Fruit fly (Drosophila melanogaster) whole organism, embryonic: Measurements from ENCODE around the gene CanB.

Experiments used
- Asciz ChIP-seq: fragments of 200-800 bp; sonication (Bioruptor generic); optimal IDR thresholded peaks from 2 replicates; lab custom pipeline; 2017; ENCODE audit warnings: missing biosample characterization, mild to moderate bottlenecking, missing genetic modification characterization, missing genetic modification reagents
- Atf3 ChIP-seq: fragments of 200-800 bp; sonication (Bioruptor generic); optimal IDR thresholded peaks from 3 replicates; lab custom pipeline; 2016; ENCODE audit warnings: missing biosample characterization, missing genetic modification characterization
- Atf6 ChIP-seq: fragments of 200-800 bp; sonication (Bioruptor generic); IDR thresholded peaks from 2 replicates; pipeline ENCODE4 v1.3.6; 2022; ENCODE audit warnings: missing biosample characterization, missing genetic modification characterization
- BEAF-32 ChIP-seq: fragments of 200-800 bp; sonication (Bioruptor generic); optimal IDR thresholded peaks from 3 replicates; lab custom pipeline; 2017; ENCODE audit warnings: missing biosample characterization, missing genetic modification characterization, mild to moderate bottlenecking, moderate library complexity, missing genetic modification reagents
- CG10209 ChIP-seq: fragments of 200-800 bp; sonication (Bioruptor generic); optimal IDR thresholded peaks from 3 replicates; lab custom pipeline; 2017; ENCODE audit warnings: missing biosample characterization, mild to moderate bottlenecking, missing genetic modification characterization, missing genetic modification reagents
- CG12769 ChIP-seq: fragments of 200-800 bp; sonication (Bioruptor generic); optimal IDR thresholded peaks from 2 replicates; lab custom pipeline; 2019; ENCODE audit warnings: missing biosample characterization, mild to moderate bottlenecking, missing genetic modification characterization, moderate library complexity
- CG14014 ChIP-seq: fragments of 200-800 bp; sonication (Bioruptor generic); IDR thresholded peaks from 2 replicates; pipeline ENCODE4 v1.3.6; 2022; ENCODE audit warnings: missing biosample characterization, missing genetic modification characterization
- CG15514 ChIP-seq: fragments of 200-800 bp; sonication (Bioruptor generic); optimal IDR thresholded peaks from 3 replicates; lab custom pipeline; 2017; ENCODE audit warnings: missing biosample characterization, missing genetic modification characterization, mild to moderate bottlenecking, moderate library complexity, missing genetic modification reagents
- CG1647 ChIP-seq: fragments of 200-800 bp; sonication (Bioruptor generic); optimal IDR thresholded peaks from 3 replicates; lab custom pipeline; 2016; ENCODE audit warnings: missing biosample characterization, missing genetic modification characterization
- CG17829 ChIP-seq: fragments of 200-800 bp; optimal IDR thresholded peaks from 2 replicates; lab custom pipeline; 2019; ENCODE audit warnings: missing biosample characterization, mild to moderate bottlenecking, missing genetic modification characterization, moderate library complexity
- CG31388 ChIP-seq: fragments of 200-800 bp; sonication (Bioruptor generic); optimal IDR thresholded peaks from 2 replicates; lab custom pipeline; 2016; ENCODE audit warnings: missing biosample characterization, missing genetic modification characterization
- CG32532 ChIP-seq: fragments of 200-800 bp; sonication (Bioruptor generic); IDR thresholded peaks from 2 replicates; pipeline ENCODE4 v1.3.6; 2022; ENCODE audit warnings: missing biosample characterization, missing genetic modification characterization
- CG3838 ChIP-seq: fragments of 200-800 bp; sonication (Bioruptor generic); optimal IDR thresholded peaks from 3 replicates; lab custom pipeline; 2016; ENCODE audit warnings: missing biosample characterization, missing genetic modification characterization
- CG3847 ChIP-seq: fragments of 200-800 bp; sonication (Bioruptor generic); IDR thresholded peaks from 2 replicates; pipeline ENCODE4 v1.3.6; 2022; ENCODE audit warnings: missing biosample characterization, missing genetic modification characterization
- CG8359 ChIP-seq: fragments of 200-800 bp; sonication (Bioruptor generic); optimal IDR thresholded peaks from 2 replicates; lab custom pipeline; 2017; ENCODE audit warnings: missing biosample characterization, mild to moderate bottlenecking, missing genetic modification characterization, borderline replicate concordance
- CG8765 ChIP-seq: fragments of 200-800 bp; sonication (Bioruptor generic); IDR thresholded peaks from 2 replicates; pipeline ENCODE4 v1.3.6; 2022; ENCODE audit warnings: missing biosample characterization, missing genetic modification characterization
- CTCF ChIP-seq: fragments of 200-800 bp; sonication (Bioruptor generic); optimal IDR thresholded peaks from 2 replicates; lab custom pipeline; 2017; ENCODE audit warnings: missing biosample characterization, mild to moderate bottlenecking, missing genetic modification characterization, moderate library complexity
- Dbx ChIP-seq: fragments of 200-800 bp; sonication (Bioruptor generic); IDR thresholded peaks from 3 replicates; pipeline ENCODE4 v1.3.6; 2022; ENCODE audit warnings: missing biosample characterization, missing genetic modification characterization
- Deaf1 ChIP-seq: fragments of 200-800 bp; optimal IDR thresholded peaks from 3 replicates; lab custom pipeline; 2019; ENCODE audit warnings: missing biosample characterization, mild to moderate bottlenecking, missing genetic modification characterization, moderate library complexity
- Doc3 ChIP-seq: fragments of 200-800 bp; sonication (Bioruptor generic); IDR thresholded peaks from 3 replicates; pipeline ENCODE4 v1.3.6; 2022; ENCODE audit warnings: missing biosample characterization, missing genetic modification characterization; ENCODE audit not compliant: partially characterized antibody
- H15 ChIP-seq: fragments of 200-800 bp; sonication (Bioruptor generic); IDR thresholded peaks from 3 replicates; pipeline ENCODE4 v1.3.6; 2022; ENCODE audit warnings: missing biosample characterization, missing genetic modification characterization
- Hmr ChIP-seq: fragments of 200-800 bp; sonication (Bioruptor generic); optimal IDR thresholded peaks from 3 replicates; lab custom pipeline; 2017; ENCODE audit warnings: mild to moderate bottlenecking, missing biosample characterization, missing genetic modification reagents, missing genetic modification characterization
- Hr78 ChIP-seq, 2 experiments: fragments of 200-800 bp in 1 of 2; fragments of >200 bp in 1 of 2; sonication (Bioruptor generic) in 1 of 2; optimal IDR thresholded peaks; 2 replicates each; lab custom pipeline; 2017 to 2019; ENCODE audit warnings: missing biosample characterization in 2 of 2, missing genetic modification characterization in 2 of 2, mild to moderate bottlenecking in 1 of 2, moderate library complexity in 1 of 2
- Jarid2 ChIP-seq: fragments of 200-800 bp; sonication (Bioruptor generic); optimal IDR thresholded peaks from 3 replicates; lab custom pipeline; 2017; ENCODE audit warnings: mild to moderate bottlenecking, missing biosample characterization, missing genetic modification reagents, missing genetic modification characterization
- Med ChIP-seq: fragments of 200-800 bp; sonication (Bioruptor generic); peaks from one replicate; lab custom pipeline; 2016; ENCODE audit warnings: missing biosample characterization, missing genetic modification characterization, mild to moderate bottlenecking, inconsistent platforms, moderate library complexity
- NfI ChIP-seq: fragments of 200-800 bp; sonication (Bioruptor generic); optimal IDR thresholded peaks from 3 replicates; lab custom pipeline; 2018; ENCODE audit warnings: missing biosample characterization, mild to moderate bottlenecking, missing genetic modification characterization, moderate library complexity
- Rfx ChIP-seq: fragments of 200-800 bp; sonication (Bioruptor generic); IDR thresholded peaks from 2 replicates; pipeline ENCODE4 v1.3.6; 2022; ENCODE audit warnings: missing biosample characterization, missing genetic modification characterization
- abd-A ChIP-seq: fragments of 200-800 bp; sonication (Bioruptor generic); optimal IDR thresholded peaks from 3 replicates; lab custom pipeline; 2019; ENCODE audit warnings: missing biosample characterization, mild to moderate bottlenecking, missing genetic modification characterization, moderate library complexity
- ato ChIP-seq: fragments of 200-800 bp; sonication (Bioruptor generic); IDR thresholded peaks from 2 replicates; pipeline ENCODE4 v1.3.6; 2022; ENCODE audit warnings: missing biosample characterization, missing genetic modification characterization; ENCODE audit not compliant: partially characterized antibody
- cg ChIP-seq: fragments of 200-800 bp; sonication (Bioruptor generic); optimal IDR thresholded peaks from 3 replicates; lab custom pipeline; 2019; ENCODE audit warnings: missing biosample characterization, mild to moderate bottlenecking, missing genetic modification characterization, moderate library complexity
- ci ChIP-seq: fragments of 200-800 bp; sonication (Bioruptor generic); IDR thresholded peaks from 3 replicates; pipeline ENCODE4 v1.3.6; 2022; ENCODE audit warnings: missing biosample characterization, missing genetic modification characterization
- dmrt11E ChIP-seq: fragments of 200-800 bp; sonication (Bioruptor generic); optimal IDR thresholded peaks from 3 replicates; lab custom pipeline; 2018; ENCODE audit warnings: missing biosample characterization, mild to moderate bottlenecking, missing genetic modification characterization, moderate library complexity
- ftz-f1 ChIP-seq: fragments of 200-800 bp; sonication (Bioruptor generic); optimal IDR thresholded peaks from 2 replicates; lab custom pipeline; 2016; ENCODE audit warnings: missing biosample characterization, missing genetic modification characterization
- gce ChIP-seq: fragments of 200-800 bp; sonication (Bioruptor generic); IDR thresholded peaks from 3 replicates; pipeline ENCODE4 v1.3.6; 2022; ENCODE audit warnings: missing biosample characterization, missing genetic modification characterization
- gro ChIP-seq: fragments of 200-800 bp; sonication (Bioruptor generic); optimal IDR thresholded peaks from 2 replicates; lab custom pipeline; 2016; ENCODE audit warnings: missing biosample characterization, missing genetic modification characterization
- h ChIP-seq: fragments of >200 bp; optimal IDR thresholded peaks from 2 replicates; lab custom pipeline; 2017
- hkb ChIP-seq, 2 experiments: fragments of 200-800 bp in 1 of 2; fragments of >200 bp in 1 of 2; sonication (Bioruptor generic) in 1 of 2; IDR thresholded peaks in 1 of 2; optimal IDR thresholded peaks in 1 of 2; 2 replicates each; pipeline versions ENCODE4 v1.3.6 to Lab custom; 2017 to 2022; ENCODE audit warnings: missing biosample characterization in 1 of 2, missing genetic modification characterization in 1 of 2
- kay ChIP-seq: fragments of 200-800 bp; sonication (Bioruptor generic); optimal IDR thresholded peaks from 2 replicates; lab custom pipeline; 2016; ENCODE audit warnings: missing biosample characterization, missing genetic modification characterization
- ken ChIP-seq: fragments of 200-800 bp; sonication (Bioruptor generic); IDR thresholded peaks from 3 replicates; pipeline ENCODE4 v1.3.6; 2022; ENCODE audit warnings: missing biosample characterization, missing genetic modification characterization
- knrl ChIP-seq: fragments of 200-800 bp; sonication (Bioruptor generic); IDR thresholded peaks from 3 replicates; pipeline ENCODE4 v1.3.6; 2022; ENCODE audit warnings: missing biosample characterization, missing genetic modification characterization; ENCODE audit not compliant: partially characterized antibody
- lab ChIP-seq: fragments of 200-800 bp; sonication (Bioruptor generic); optimal IDR thresholded peaks from 3 replicates; lab custom pipeline; 2017; ENCODE audit warnings: missing biosample characterization, missing genetic modification characterization, mild to moderate bottlenecking, moderate library complexity, missing genetic modification reagents
- lilli ChIP-seq: fragments of 200-800 bp; sonication (Bioruptor generic); optimal IDR thresholded peaks from 3 replicates; lab custom pipeline; 2016; ENCODE audit warnings: missing biosample characterization, missing genetic modification characterization
- onecut ChIP-seq: fragments of 200-800 bp; sonication (Bioruptor generic); IDR thresholded peaks from 2 replicates; pipeline ENCODE4 v1.3.6; 2022; ENCODE audit warnings: missing biosample characterization, missing genetic modification characterization
- scrt ChIP-seq: fragments of 200-800 bp; sonication (Bioruptor generic); optimal IDR thresholded peaks from 2 replicates; lab custom pipeline; 2018; ENCODE audit warnings: missing biosample characterization, mild to moderate bottlenecking, missing genetic modification characterization, moderate library complexity
- sens ChIP-seq: fragments of 200-800 bp; sonication (Bioruptor generic); peaks from one replicate; lab custom pipeline; 2016; ENCODE audit warnings: missing biosample characterization, missing genetic modification characterization
- seq ChIP-seq: fragments of 200-800 bp; sonication (Bioruptor generic); IDR thresholded peaks from 2 replicates; pipeline ENCODE4 v1.3.6; 2022; ENCODE audit warnings: missing biosample characterization, missing genetic modification characterization
- slou ChIP-seq: fragments of 200-800 bp; sonication (Bioruptor generic); optimal IDR thresholded peaks from 3 replicates; lab custom pipeline; 2016; ENCODE audit warnings: missing biosample characterization, missing genetic modification characterization
- vfl ChIP-seq: fragments of 200-800 bp; sonication (Bioruptor generic); optimal IDR thresholded peaks from 2 replicates; lab custom pipeline; 2016; ENCODE audit warnings: missing biosample characterization, missing genetic modification characterization
- vvl ChIP-seq: fragments of 200-800 bp; sonication (Bioruptor generic); IDR thresholded peaks from 2 replicates; pipeline ENCODE4 v1.3.6; 2022; ENCODE audit warnings: missing biosample characterization, missing genetic modification characterization
- yki ChIP-seq: fragments of >200 bp; optimal IDR thresholded peaks from 3 replicates; lab custom pipeline; 2018
- z ChIP-seq: fragments of 200-800 bp; sonication (Bioruptor generic); IDR thresholded peaks from 3 replicates; pipeline ENCODE4 v1.3.6; 2022; ENCODE audit warnings: missing biosample characterization, missing genetic modification characterization

CanB gene

DNA sequence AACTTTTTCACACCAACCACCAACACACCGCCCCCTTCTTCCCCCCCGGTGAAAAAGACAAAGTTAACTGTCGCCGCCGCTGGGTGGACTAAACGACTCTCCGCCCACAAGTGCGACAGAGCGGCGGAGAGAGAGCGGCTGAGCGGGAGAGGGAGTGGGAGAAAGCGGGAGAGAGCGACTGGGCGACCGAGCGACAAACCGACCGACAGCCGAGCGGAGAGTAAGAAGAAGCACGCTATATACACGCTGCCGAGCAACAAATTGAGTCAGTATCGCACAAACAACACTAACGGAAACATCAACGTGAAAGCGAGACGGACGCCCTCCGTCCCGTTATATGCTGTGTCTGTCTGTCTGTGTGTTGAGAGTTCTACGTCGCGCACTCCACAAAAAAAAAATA is 7.7 kb downstream of the CanB start, which contains the start of gene SK (continued):
- TF ChIP-seq Rfx (GFP tag; lab: Robert Waterston, UW) (no peak), CG17829 (tag; lab: Kevin White, UChicago) (no peak), scrt (peak; percentile 4), gro (GFP tag; lab: Kevin White, UChicago) (no peak), gce (no peak), sens (peak; percentile 39), ato (GFP tag; lab: Robert Waterston, UW) (peak; percentile 12; the same call in 1 of the 2 replicates), Atf3 (GFP tag; lab: Kevin White, UChicago) (no peak), CG1647 (no peak), ftz-f1 (GFP tag; lab: Kevin White, UChicago) (no peak), CG31388 (no peak), CG15514 (GFP tag; lab: Kevin White, UChicago) (peak; percentile 10), CG10209 (GFP tag; lab: Kevin White, UChicago) (peak; percentile 71), CG14014 (no peak; the same call in 1 of the 2 replicates), CTCF (GFP tag; lab: Kevin White, UChicago) (no peak), Asciz (GFP tag; lab: Kevin White, UChicago) (no peak), onecut (GFP tag; lab: Robert Waterston, UW) (peak; percentile 30), seq (GFP tag; lab: Robert Waterston, UW) (no peak), abd-A (tag; lab: Kevin White, UChicago) (peak; percentile 31), dmrt11E (tag; lab: Kevin White, UChicago) (no peak), CG12769 (peak; percentile 41), z (GFP tag; lab: Robert Waterston, UW) (peak; percentile 69; the same call in 2 of the 3 replicates), CG8765 (GFP tag; lab: Robert Waterston, UW) (0 out of 2 replicates have a peak, but pooled peaks have one; percentile 10), CG3847 (0 out of 2 replicates have a peak, but pooled peaks have one; percentile 21), NfI (no peak), knrl (GFP tag; lab: Robert Waterston, UW) (no peak), Hmr (GFP tag; lab: Kevin White, UChicago) (peak; percentile 2), cg (GFP tag; lab: Kevin White, UChicago) (peak; percentile 27), lilli (GFP tag; lab: Kevin White, UChicago) (no peak), CG3838 (GFP tag; lab: Kevin White, UChicago) (no peak), lab (GFP tag; lab: Kevin White, UChicago) (peak; percentile 10), Atf6 (no peak), vvl (GFP tag; lab: Robert Waterston, UW) (0 out of 2 replicates have a peak, but pooled peaks have one; percentile 19), ci (GFP tag; lab: Robert Waterston, UW) (peak; percentile 72; the same call in 2 of the 3 replicates), vfl (GFP tag; lab: Kevin White, UChicago) (no peak), CG32532 (peak; percentile 48; the same call in 1 of the 2 replicates), Med (GFP tag; lab: Kevin White, UChicago) (peak; percentile 67), h (lab: Kevin White, UChicago) (no peak), Deaf1 (tag; lab: Kevin White, UChicago) (peak; percentile 97), hkb (optimal IDR thresholded peaks at IDR 0.05; lab: Kevin White, UChicago) (no peak), hkb (GFP tag; IDR thresholded peaks at IDR 0.05; lab: Robert Waterston, UW) (0 out of 2 replicates have a peak, but pooled peaks have one; percentile 18), yki (peak; percentile 27), Dbx (GFP tag; lab: Robert Waterston, UW) (0 out of 3 replicates have a peak, but pooled peaks have one; percentile 22), slou (GFP tag; lab: Kevin White, UChicago) (no peak), BEAF-32 (GFP tag; lab: Kevin White, UChicago) (no peak), CG8359 (no peak), H15 (GFP tag; lab: Robert Waterston, UW) (no peak), kay (GFP tag; lab: Kevin White, UChicago) (no peak), Hr78 (GFP tag; optimal IDR thresholded peaks at IDR 0.05; lab: Kevin White, UChicago) (no peak), Jarid2 (peak; percentile 75), ken (GFP tag; lab: Robert Waterston, UW) (peak; percentile 57; the same call in 2 of the 3 replicates), Doc3 (GFP tag; lab: Robert Waterston, UW) (no peak)
